Worm (Caenorhabditis elegans): ENCODE data around the gene rpoa-49.

- TF ChIP-seq med-1 (GFP tag; optimal IDR thresholded peaks at IDR 0.05; ENCODE audit: insufficient read depth) (no peak), T22C8.4 (GFP tag; IDR thresholded peaks at IDR 0.05) (no peak), ztf-29 (GFP tag; IDR thresholded peaks at IDR 0.05) (no peak), tab-1 (GFP tag; IDR thresholded peaks at IDR 0.05) (no peak), cog-1 (tag; optimal IDR thresholded peaks at IDR 0.05) (no peak), flt-1 (GFP tag; IDR thresholded peaks at IDR 0.05) (no peak)
These were observed 31.8 kb downstream of the rpoa-49 start for ce11 chrII:76662-77061.
